Fruit fly (Drosophila melanogaster): ENCODE measurements around the gene dao.

dm6 chr2L:15271336-15271735, 22.7 kb downstream of the dao start:
- TF ChIP-seq ovo (GFP tag; optimal IDR thresholded peaks at IDR 0.05): peak; percentile 91
- no peak for TF ChIP-seq Hr96 (GFP tag; optimal IDR thresholded peaks at IDR 0.05)
- TF ChIP-seq bab1 (GFP tag; optimal IDR thresholded peaks at IDR 0.05): no peak
- no peak for TF ChIP-seq CG1620 (GFP tag; optimal IDR thresholded peaks at IDR 0.05)
- TF ChIP-seq Clk (GFP tag; optimal IDR thresholded peaks at IDR 0.05): no peak
- peak; percentile 89 for TF ChIP-seq pad (GFP tag; optimal IDR thresholded peaks at IDR 0.05)
- TF ChIP-seq cic (GFP tag; optimal IDR thresholded peaks at IDR 0.05): no peak
- TF ChIP-seq Mnt (GFP tag; optimal IDR thresholded peaks at IDR 0.05): no peak
- TF ChIP-seq cnc (optimal IDR thresholded peaks at IDR 0.05): no peak

Data from whole organism, adult.